Fruit fly (Drosophila melanogaster): ENCODE results near the gene Ldh.
A peak's percentile ranks its signal among the peaks of the same experiment; 100 is the strongest.

The Ldh gene

dm6 chr3L:6262644-6263404, at the start of gene Ldh:
Gene Ldh, minus strand, starts transcription at chr3L:6262694.
- peak; percentile 88 for TF ChIP-seq CG12605 (GFP tag; IDR thresholded peaks at IDR 0.05)
- TF ChIP-seq CG34367 (tag; optimal IDR thresholded peaks at IDR 0.05), result peak; percentile 86
- peak; percentile 62 for TF ChIP-seq D1 (tag; optimal IDR thresholded peaks at IDR 0.05)
- TF ChIP-seq Ets98B (GFP tag; IDR thresholded peaks at IDR 0.05), result peak; percentile 88
- TF ChIP-seq CG13204 (GFP tag; optimal IDR thresholded peaks at IDR 0.05), result peak; percentile 80
- peak; percentile 88 for TF ChIP-seq CG9948 (tag; optimal IDR thresholded peaks at IDR 0.05)
- TF ChIP-seq CG4496 (GFP tag; IDR thresholded peaks at IDR 0.05), result peak; percentile 91
- TF ChIP-seq gl (tag; optimal IDR thresholded peaks at IDR 0.05), result peak; percentile 44
- TF ChIP-seq CG8159 (tag; optimal IDR thresholded peaks at IDR 0.05), result peak; percentile 91
- peak; percentile 95 for TF ChIP-seq Pif1A (GFP tag; optimal IDR thresholded peaks at IDR 0.05)
- TF ChIP-seq CG10348 (GFP tag; IDR thresholded peaks at IDR 0.05), result 0 out of 2 replicates have a peak, but pooled peaks have one; percentile 29
- peak; percentile 95 for TF ChIP-seq CG8301 (tag; optimal IDR thresholded peaks at IDR 0.05)
- TF ChIP-seq CG32121 (GFP tag; IDR thresholded peaks at IDR 0.05), result peak; percentile 95
- peak; percentile 87 for TF ChIP-seq CG17806 (tag; optimal IDR thresholded peaks at IDR 0.05)
- peak; percentile 96 for TF ChIP-seq CG14655 (GFP tag; optimal IDR thresholded peaks at IDR 0.05)
- TF ChIP-seq rn (GFP tag; IDR thresholded peaks at IDR 0.05), result peak; percentile 80
- TF ChIP-seq CG15710 (tag; optimal IDR thresholded peaks at IDR 0.05), result peak; percentile 90
- TF ChIP-seq EcR (GFP tag; optimal IDR thresholded peaks at IDR 0.05), result no peak
- TF ChIP-seq fd96Ca (GFP tag; IDR thresholded peaks at IDR 0.05), result peak; percentile 85
- TF ChIP-seq Snoo (tag; optimal IDR thresholded peaks at IDR 0.05), result peak; percentile 97
- TF ChIP-seq Pif1B (GFP tag; optimal IDR thresholded peaks at IDR 0.05), result peak; percentile 95

DNA sequence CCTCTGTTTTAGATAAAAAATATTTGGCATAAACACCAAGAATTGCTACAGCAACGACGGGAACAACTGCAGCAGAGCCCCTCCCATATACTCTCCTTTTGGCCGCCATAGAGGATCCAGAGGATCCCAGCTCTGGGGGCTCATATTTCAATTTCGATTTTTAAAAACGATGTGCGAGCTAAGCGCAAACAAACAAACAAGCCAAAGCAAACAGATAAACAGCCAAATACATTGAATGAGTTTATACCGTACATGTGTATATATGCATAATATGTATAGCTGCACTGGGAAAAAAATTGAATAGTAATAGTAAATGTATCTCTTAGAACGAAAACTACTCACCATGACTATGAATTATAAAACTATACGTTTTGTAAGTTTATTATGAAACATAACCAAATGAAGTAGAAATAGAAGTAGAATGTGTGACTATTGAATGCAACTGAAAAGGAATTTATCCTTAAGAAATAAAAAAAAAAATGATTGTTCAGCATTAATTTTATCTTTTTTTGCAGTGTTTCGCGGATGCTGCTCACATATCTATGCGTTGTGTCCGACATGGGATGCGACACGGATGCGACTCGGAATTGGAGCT, 49.6 kb upstream of the Ldh start:
- TF ChIP-seq CG9948 (tag; optimal IDR thresholded peaks at IDR 0.05) (peak; percentile 44), CG4496 (GFP tag; IDR thresholded peaks at IDR 0.05) (no peak), CG12605 (GFP tag; IDR thresholded peaks at IDR 0.05) (no peak), CG8301 (tag; optimal IDR thresholded peaks at IDR 0.05) (peak; percentile 28), Snoo (tag; optimal IDR thresholded peaks at IDR 0.05) (peak; percentile 18), CG17806 (tag; optimal IDR thresholded peaks at IDR 0.05) (peak; percentile 35), CG15710 (tag; optimal IDR thresholded peaks at IDR 0.05) (peak; percentile 35), CG8159 (tag; optimal IDR thresholded peaks at IDR 0.05) (peak; percentile 62), CG14655 (GFP tag; optimal IDR thresholded peaks at IDR 0.05) (peak; percentile 35)

DNA sequence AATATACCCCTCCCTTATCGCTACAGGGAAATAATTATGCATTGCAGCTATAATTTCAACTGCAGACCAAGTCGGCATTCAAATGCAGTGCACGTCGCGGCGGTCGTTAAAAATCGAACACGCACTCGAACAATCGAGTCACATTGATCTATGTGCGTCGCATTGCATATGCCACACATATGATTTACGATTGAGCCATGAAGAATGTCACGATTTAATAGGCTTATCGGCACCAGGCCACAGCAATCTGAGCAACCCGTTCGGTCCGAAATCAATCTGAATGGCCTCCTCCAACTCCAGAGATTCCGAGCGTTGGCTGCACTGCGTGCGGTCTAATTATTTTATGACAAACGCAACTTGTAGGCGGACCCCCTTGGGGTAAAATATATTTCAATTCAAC, 48.0 kb upstream of the Ldh start:
- TF ChIP-seq Snoo (tag; optimal IDR thresholded peaks at IDR 0.05) (no peak), EcR (GFP tag; optimal IDR thresholded peaks at IDR 0.05) (no peak), CG15710 (tag; optimal IDR thresholded peaks at IDR 0.05) (no peak), Ets98B (GFP tag; IDR thresholded peaks at IDR 0.05) (no peak), CG32121 (GFP tag; IDR thresholded peaks at IDR 0.05) (no peak), gl (tag; optimal IDR thresholded peaks at IDR 0.05) (no peak), CG12605 (GFP tag; IDR thresholded peaks at IDR 0.05) (no peak), CG8159 (tag; optimal IDR thresholded peaks at IDR 0.05) (no peak), CG13204 (GFP tag; optimal IDR thresholded peaks at IDR 0.05) (no peak)

DNA sequence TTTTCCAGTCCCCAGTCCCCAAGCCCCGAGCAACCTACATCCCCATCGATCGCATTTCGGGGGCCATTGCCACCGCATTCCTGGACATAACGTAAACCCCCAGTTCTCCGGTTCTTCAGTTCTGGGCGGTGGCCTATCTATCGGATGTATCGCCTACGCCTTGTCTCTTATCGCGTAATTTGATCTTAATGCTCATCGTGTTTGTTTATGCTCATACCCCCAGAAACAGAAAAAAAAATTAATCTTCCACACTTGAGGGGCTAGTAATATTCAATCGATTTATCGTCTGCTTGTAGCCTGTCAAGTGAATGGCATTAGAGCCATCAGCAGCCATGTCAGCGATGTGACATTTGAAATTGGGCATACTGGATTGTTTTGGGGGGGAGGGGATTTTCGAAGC, 47.2 kb upstream of the Ldh start:
- no peak for TF ChIP-seq CG8301 (tag; optimal IDR thresholded peaks at IDR 0.05)
- TF ChIP-seq Pif1A (GFP tag; optimal IDR thresholded peaks at IDR 0.05), result no peak
- TF ChIP-seq CG9948 (tag; optimal IDR thresholded peaks at IDR 0.05), result no peak
- no peak for TF ChIP-seq Snoo (tag; optimal IDR thresholded peaks at IDR 0.05)
- no peak for TF ChIP-seq gl (tag; optimal IDR thresholded peaks at IDR 0.05)
- no peak for TF ChIP-seq D1 (tag; optimal IDR thresholded peaks at IDR 0.05)
- no peak for TF ChIP-seq fd96Ca (GFP tag; IDR thresholded peaks at IDR 0.05)
- TF ChIP-seq EcR (GFP tag; optimal IDR thresholded peaks at IDR 0.05), result no peak
- TF ChIP-seq CG15710 (tag; optimal IDR thresholded peaks at IDR 0.05), result no peak
- TF ChIP-seq CG10348 (GFP tag; IDR thresholded peaks at IDR 0.05), result no peak
- TF ChIP-seq Ets98B (GFP tag; IDR thresholded peaks at IDR 0.05), result no peak
- no peak for TF ChIP-seq CG4496 (GFP tag; IDR thresholded peaks at IDR 0.05)
- TF ChIP-seq CG8159 (tag; optimal IDR thresholded peaks at IDR 0.05), result no peak
- no peak for TF ChIP-seq CG13204 (GFP tag; optimal IDR thresholded peaks at IDR 0.05)
- no peak for TF ChIP-seq CG34367 (tag; optimal IDR thresholded peaks at IDR 0.05)

- TF ChIP-seq Pif1A (GFP tag; optimal IDR thresholded peaks at IDR 0.05) (peak; percentile 52), CG12605 (GFP tag; IDR thresholded peaks at IDR 0.05) (0 out of 2 replicates have a peak, but pooled peaks have one; percentile 41), CG4496 (GFP tag; IDR thresholded peaks at IDR 0.05) (peak; percentile 75), CG10348 (GFP tag; IDR thresholded peaks at IDR 0.05) (no peak), CG17806 (tag; optimal IDR thresholded peaks at IDR 0.05) (peak; percentile 65), CG32121 (GFP tag; IDR thresholded peaks at IDR 0.05) (peak; percentile 60; the same call in 1 of the 2 replicates), CG8301 (tag; optimal IDR thresholded peaks at IDR 0.05) (peak; percentile 82), CG13204 (GFP tag; optimal IDR thresholded peaks at IDR 0.05) (no peak), CG14655 (GFP tag; optimal IDR thresholded peaks at IDR 0.05) (peak; percentile 85), fd96Ca (GFP tag; IDR thresholded peaks at IDR 0.05) (peak; percentile 56; the same call in 1 of the 3 replicates), D1 (tag; optimal IDR thresholded peaks at IDR 0.05) (no peak), CG34367 (tag; optimal IDR thresholded peaks at IDR 0.05) (peak; percentile 8), Snoo (tag; optimal IDR thresholded peaks at IDR 0.05) (no peak), gl (tag; optimal IDR thresholded peaks at IDR 0.05) (no peak), Ets98B (GFP tag; IDR thresholded peaks at IDR 0.05) (peak; percentile 86), CG9948 (tag; optimal IDR thresholded peaks at IDR 0.05) (peak; percentile 55), Pif1B (GFP tag; optimal IDR thresholded peaks at IDR 0.05) (no peak), CG15710 (tag; optimal IDR thresholded peaks at IDR 0.05) (peak; percentile 6), CG8159 (tag; optimal IDR thresholded peaks at IDR 0.05) (peak; percentile 36), rn (GFP tag; IDR thresholded peaks at IDR 0.05) (no peak), EcR (GFP tag; optimal IDR thresholded peaks at IDR 0.05) (no peak)
These were observed 46.1 kb upstream of the Ldh start for dm6 chr3L:6308596-6308995.
